Fruit fly (Drosophila melanogaster) whole organism, embryonic: ENCODE measurements around the gene Bsg.

Source experiments
- Ada2b ChIP-seq: fragments of 200-800 bp; sonication (Bioruptor generic); IDR thresholded peaks from 2 replicates; pipeline ENCODE4 v1.3.6; 2022; ENCODE audit warnings: missing biosample characterization, missing genetic modification characterization
- B-H2 ChIP-seq: fragments of 200-800 bp; sonication (Bioruptor generic); optimal IDR thresholded peaks from 2 replicates; lab custom pipeline; 2018; ENCODE audit warnings: missing biosample characterization, mild to moderate bottlenecking, missing genetic modification characterization
- Bteb2 ChIP-seq: fragments of 200-800 bp; sonication (Bioruptor generic); optimal IDR thresholded peaks from 2 replicates; lab custom pipeline; 2016; ENCODE audit warnings: missing biosample characterization, missing genetic modification characterization
- CG10274 ChIP-seq: fragments of 200-800 bp; sonication (Bioruptor generic); optimal IDR thresholded peaks from 3 replicates; lab custom pipeline; 2017; ENCODE audit warnings: missing biosample characterization, mild to moderate bottlenecking, missing genetic modification characterization
- CG10979 ChIP-seq: fragments of 200-800 bp; sonication (Bioruptor generic); optimal IDR thresholded peaks from 2 replicates; lab custom pipeline; 2018; ENCODE audit warnings: missing biosample characterization, mild to moderate bottlenecking, missing genetic modification characterization, moderate library complexity
- CG1233 ChIP-seq: fragments of 200-800 bp; sonication (Bioruptor generic); optimal IDR thresholded peaks from 4 replicates; lab custom pipeline; 2018; ENCODE audit warnings: missing biosample characterization, mild to moderate bottlenecking, missing genetic modification characterization
- CG12769 ChIP-seq: fragments of 200-800 bp; sonication (Bioruptor generic); optimal IDR thresholded peaks from 2 replicates; lab custom pipeline; 2019; ENCODE audit warnings: missing biosample characterization, mild to moderate bottlenecking, missing genetic modification characterization, moderate library complexity
- CG13424 ChIP-seq: fragments of 200-800 bp; sonication (Bioruptor generic); optimal IDR thresholded peaks from 2 replicates; lab custom pipeline; 2019; ENCODE audit warnings: missing biosample characterization, mild to moderate bottlenecking, missing genetic modification characterization, moderate library complexity
- CG15269 ChIP-seq: fragments of 200-800 bp; sonication (Bioruptor generic); optimal IDR thresholded peaks from 2 replicates; lab custom pipeline; 2018; ENCODE audit warnings: missing biosample characterization, mild to moderate bottlenecking, missing genetic modification characterization, moderate library complexity
- CG15514 ChIP-seq: fragments of 200-800 bp; sonication (Bioruptor generic); optimal IDR thresholded peaks from 3 replicates; lab custom pipeline; 2017; ENCODE audit warnings: missing biosample characterization, missing genetic modification characterization, mild to moderate bottlenecking, moderate library complexity, missing genetic modification reagents
- CG16813 ChIP-seq: fragments of 200-800 bp; sonication (Bioruptor generic); IDR thresholded peaks from 3 replicates; pipeline ENCODE4 v1.3.6; 2022; ENCODE audit warnings: missing biosample characterization, missing genetic modification characterization; ENCODE audit not compliant: partially characterized antibody
- CG17568 ChIP-seq: fragments of 200-800 bp; sonication (Bioruptor generic); optimal IDR thresholded peaks from 2 replicates; lab custom pipeline; 2018; ENCODE audit warnings: missing biosample characterization, mild to moderate bottlenecking, missing genetic modification characterization, moderate library complexity
- CG18262 ChIP-seq: fragments of 200-800 bp; optimal IDR thresholded peaks from 3 replicates; lab custom pipeline; 2019; ENCODE audit warnings: missing biosample characterization, mild to moderate bottlenecking, missing genetic modification characterization, moderate library complexity
- CG3163 ChIP-seq: fragments of 200-800 bp; sonication (Bioruptor generic); optimal IDR thresholded peaks from 3 replicates; lab custom pipeline; 2016; ENCODE audit warnings: missing biosample characterization, missing genetic modification characterization
- CG32767 ChIP-seq: fragments of 200-800 bp; sonication (Bioruptor generic); IDR thresholded peaks from 2 replicates; pipeline ENCODE4 v1.3.6; 2022; ENCODE audit warnings: missing biosample characterization, missing genetic modification characterization
- CG3407 ChIP-seq: fragments of 200-800 bp; sonication (Bioruptor generic); optimal IDR thresholded peaks from 2 replicates; lab custom pipeline; 2018; ENCODE audit warnings: missing biosample characterization, mild to moderate bottlenecking, missing genetic modification characterization
- CG4617 ChIP-seq: fragments of 200-800 bp; sonication (Bioruptor generic); optimal IDR thresholded peaks from 3 replicates; lab custom pipeline; 2016; ENCODE audit warnings: missing biosample characterization, missing genetic modification characterization, borderline replicate concordance
- CG4730 ChIP-seq: fragments of 200-800 bp; sonication (Bioruptor generic); IDR thresholded peaks from 2 replicates; pipeline ENCODE4 v1.3.6; 2022; ENCODE audit warnings: missing biosample characterization, missing genetic modification characterization
- CG5953 ChIP-seq: fragments of 200-800 bp; sonication (Bioruptor generic); IDR thresholded peaks from 2 replicates; pipeline ENCODE4 v1.3.6; 2022; ENCODE audit warnings: missing biosample characterization, missing genetic modification characterization
- CG7928 ChIP-seq: fragments of 200-800 bp; sonication (Bioruptor generic); optimal IDR thresholded peaks from 2 replicates; lab custom pipeline; 2017; ENCODE audit warnings: missing biosample characterization, mild to moderate bottlenecking, missing genetic modification characterization
- CG8924 ChIP-seq: fragments of 200-800 bp; optimal IDR thresholded peaks from 3 replicates; lab custom pipeline; 2019; ENCODE audit warnings: missing biosample characterization, mild to moderate bottlenecking, missing genetic modification characterization, moderate library complexity
- CHES-1-like ChIP-seq: fragments of 200-800 bp; sonication (Bioruptor generic); optimal IDR thresholded peaks from 2 replicates; lab custom pipeline; 2016; ENCODE audit warnings: missing biosample characterization, missing genetic modification characterization
- CkIIα-i1 ChIP-seq: fragments of 200-800 bp; sonication (Bioruptor generic); IDR thresholded peaks from 2 replicates; pipeline ENCODE4 v1.3.6; 2022; ENCODE audit warnings: missing biosample characterization, missing genetic modification characterization
- Fer1 ChIP-seq: fragments of 200-800 bp; sonication (Bioruptor generic); optimal IDR thresholded peaks from 2 replicates; lab custom pipeline; 2017; ENCODE audit warnings: missing biosample characterization, mild to moderate bottlenecking, missing genetic modification characterization
- HHEX ChIP-seq: fragments of 200-800 bp; sonication (Bioruptor generic); optimal IDR thresholded peaks from 3 replicates; lab custom pipeline; 2017; ENCODE audit warnings: missing biosample characterization, mild to moderate bottlenecking, missing genetic modification characterization, missing genetic modification reagents
- Lpt ChIP-seq: fragments of >200 bp; optimal IDR thresholded peaks from 2 replicates; lab custom pipeline; 2018; ENCODE audit warnings: missing biosample characterization, missing genetic modification characterization
- Mad ChIP-seq: fragments of 200-800 bp; sonication (Bioruptor generic); optimal IDR thresholded peaks from 2 replicates; lab custom pipeline; 2016; ENCODE audit warnings: missing biosample characterization, missing genetic modification characterization
- NK7.1 ChIP-seq: fragments of 200-800 bp; sonication (Bioruptor generic); optimal IDR thresholded peaks from 3 replicates; lab custom pipeline; 2016; ENCODE audit warnings: missing biosample characterization, missing genetic modification characterization
- Nf-YB ChIP-seq: fragments of 200-800 bp; sonication (Bioruptor generic); optimal IDR thresholded peaks from 3 replicates; lab custom pipeline; 2019; ENCODE audit warnings: missing biosample characterization, mild to moderate bottlenecking, missing genetic modification characterization, moderate library complexity
- Six4 ChIP-seq: fragments of 200-800 bp; sonication (Bioruptor generic); optimal IDR thresholded peaks from 2 replicates; lab custom pipeline; 2016; ENCODE audit warnings: missing biosample characterization, missing genetic modification characterization
- Sox100B ChIP-seq: fragments of 200-800 bp; sonication (Bioruptor generic); optimal IDR thresholded peaks from 3 replicates; lab custom pipeline; 2018; ENCODE audit warnings: missing biosample characterization, mild to moderate bottlenecking, missing genetic modification characterization
- Tbp ChIP-seq: fragments of >200 bp; optimal IDR thresholded peaks from 2 replicates; lab custom pipeline; 2018; ENCODE audit warnings: missing biosample characterization, missing genetic modification characterization
- al ChIP-seq: fragments of 200-800 bp; sonication (Bioruptor generic); IDR thresholded peaks from 2 replicates; pipeline ENCODE4 v1.3.6; 2022; ENCODE audit warnings: missing biosample characterization, missing genetic modification characterization
- bsh ChIP-seq, 2 experiments: fragments of 200-800 bp; sonication (Bioruptor generic); optimal IDR thresholded peaks; 2 replicates each; lab custom pipeline; 2017 to 2018; ENCODE audit warnings: mild to moderate bottlenecking in 2 of 2, missing biosample characterization in 2 of 2, missing genetic modification characterization in 2 of 2, moderate library complexity in 1 of 2
- btn ChIP-seq: fragments of 200-800 bp; sonication (Bioruptor generic); optimal IDR thresholded peaks from 2 replicates; lab custom pipeline; 2016; ENCODE audit warnings: missing biosample characterization, missing genetic modification characterization
- croc ChIP-seq: fragments of 200-800 bp; sonication (Bioruptor generic); conservative IDR thresholded peaks from 3 replicates; pipeline ENCODE4 v1.3.6; 2022; ENCODE audit warnings: missing biosample characterization, missing genetic modification characterization
- dmrt11E ChIP-seq: fragments of 200-800 bp; sonication (Bioruptor generic); optimal IDR thresholded peaks from 3 replicates; lab custom pipeline; 2018; ENCODE audit warnings: missing biosample characterization, mild to moderate bottlenecking, missing genetic modification characterization, moderate library complexity
- gcm2 ChIP-seq: fragments of 200-800 bp; sonication (Bioruptor generic); optimal IDR thresholded peaks from 2 replicates; lab custom pipeline; 2016; ENCODE audit warnings: missing biosample characterization, missing genetic modification characterization
- insv ChIP-seq, 2 experiments: fragments of 200-800 bp; sonication (Bioruptor generic); optimal IDR thresholded peaks; 3 replicates each; lab custom pipeline; 2016 to 2018; ENCODE audit warnings: missing biosample characterization in 2 of 2, missing genetic modification characterization in 2 of 2
- ken ChIP-seq: fragments of 200-800 bp; sonication (Bioruptor generic); IDR thresholded peaks from 3 replicates; pipeline ENCODE4 v1.3.6; 2022; ENCODE audit warnings: missing biosample characterization, missing genetic modification characterization
- nerfin-1 ChIP-seq: fragments of 200-800 bp; sonication (Bioruptor generic); optimal IDR thresholded peaks from 3 replicates; lab custom pipeline; 2019; ENCODE audit warnings: missing biosample characterization, mild to moderate bottlenecking, missing genetic modification characterization, moderate library complexity
- nom ChIP-seq: fragments of 200-800 bp; sonication (Bioruptor generic); optimal IDR thresholded peaks from 2 replicates; lab custom pipeline; 2017; ENCODE audit warnings: missing biosample characterization, missing genetic modification characterization, mild to moderate bottlenecking, moderate library complexity, missing genetic modification reagents
- psq ChIP-seq: fragments of 200-800 bp; sonication (Bioruptor generic); optimal IDR thresholded peaks from 2 replicates; lab custom pipeline; 2017; ENCODE audit warnings: missing biosample characterization, missing genetic modification characterization
- tin ChIP-seq: fragments of 200-800 bp; sonication (Bioruptor generic); optimal IDR thresholded peaks from 3 replicates; lab custom pipeline; 2016; ENCODE audit warnings: missing biosample characterization, missing genetic modification characterization
- tll ChIP-seq, 2 experiments: fragments of 200-800 bp in 1 of 2; fragments of >200 bp in 1 of 2; sonication (Bioruptor generic) in 1 of 2; optimal IDR thresholded peaks; 2 replicates each; lab custom pipeline; 2017 to 2019; ENCODE audit warnings: missing biosample characterization in 2 of 2, missing genetic modification characterization in 2 of 2, mild to moderate bottlenecking in 1 of 2, moderate library complexity in 1 of 2
- twi ChIP-seq: fragments of 200-800 bp; optimal IDR thresholded peaks from 2 replicates; lab custom pipeline; 2019; ENCODE audit warnings: missing biosample characterization, mild to moderate bottlenecking, missing genetic modification characterization, moderate library complexity
- vnd ChIP-seq: fragments of 200-800 bp; sonication (Bioruptor generic); IDR thresholded peaks from 3 replicates; pipeline ENCODE4 v1.3.6; 2022; ENCODE audit warnings: missing biosample characterization, missing genetic modification characterization; ENCODE audit not compliant: partially characterized antibody
- zfh2 ChIP-seq: fragments of 200-800 bp; sonication (Bioruptor generic); optimal IDR thresholded peaks from 2 replicates; lab custom pipeline; 2016; ENCODE audit warnings: missing biosample characterization, missing genetic modification characterization

Bsg gene

dm6 chr2L:8084349-8085203 is 1.4 kb downstream of the Bsg start (continued):
- TF ChIP-seq btn = no peak
- no peak for TF ChIP-seq CG3407 (GFP tag; lab: Kevin White, UChicago)
- no peak for TF ChIP-seq CG4617
- TF ChIP-seq Fer1 (GFP tag; lab: Kevin White, UChicago) = no peak
- no peak for TF ChIP-seq CG5953 (GFP tag; lab: Robert Waterston, UW)
- TF ChIP-seq CG4730 (GFP tag; lab: Robert Waterston, UW) = no peak
- no peak for TF ChIP-seq vnd (GFP tag; lab: Robert Waterston, UW)
- TF ChIP-seq CG10274 (GFP tag; lab: Kevin White, UChicago) = no peak
- no peak for TF ChIP-seq Nf-YB (GFP tag; lab: Kevin White, UChicago)
- TF ChIP-seq CG15514 = peak; percentile 13
- TF ChIP-seq Sox100B = peak; percentile 9
- no peak for TF ChIP-seq tll (GFP tag; optimal IDR thresholded peaks at IDR 0.05; lab: Kevin White, UChicago)
- TF ChIP-seq twi (tag; lab: Kevin White, UChicago) = no peak
- no peak for TF ChIP-seq croc
- TF ChIP-seq al (GFP tag; lab: Robert Waterston, UW) = no peak
- no peak for TF ChIP-seq Lpt (GFP tag; lab: Kevin White, UChicago)
- no peak for TF ChIP-seq CG13424
- peak; percentile 36 for TF ChIP-seq CG12769
- TF ChIP-seq insv (GFP tag; optimal IDR thresholded peaks at IDR 0.05; lab: Kevin White, UChicago) = peak; percentile 63 to 93
- TF ChIP-seq Six4 (GFP tag; lab: Kevin White, UChicago) = no peak
- no peak for TF ChIP-seq tin (GFP tag; lab: Kevin White, UChicago)
- peak; percentile 9 for TF ChIP-seq CHES-1-like (GFP tag; lab: Kevin White, UChicago)
- no peak for TF ChIP-seq bsh (GFP tag; optimal IDR thresholded peaks at IDR 0.05; lab: Kevin White, UChicago)
- no peak for TF ChIP-seq CG17568 (GFP tag; lab: Kevin White, UChicago)
- no peak for TF ChIP-seq CG3163 (GFP tag; lab: Kevin White, UChicago)
- no peak for TF ChIP-seq psq (GFP tag; lab: Kevin White, UChicago)
- 0 out of 2 replicates have a peak, but pooled peaks have one; percentile 13 for TF ChIP-seq Ada2b (GFP tag; lab: Robert Waterston, UW)
- TF ChIP-seq CG18262 = no peak
- no peak for TF ChIP-seq CG1233 (GFP tag; lab: Kevin White, UChicago)
- TF ChIP-seq Mad (GFP tag; lab: Kevin White, UChicago) = no peak
- TF ChIP-seq B-H2 (GFP tag; lab: Kevin White, UChicago) = no peak
- TF ChIP-seq Tbp = no peak
- TF ChIP-seq nerfin-1 (tag; lab: Kevin White, UChicago) = no peak
- TF ChIP-seq ken (GFP tag; lab: Robert Waterston, UW) = no peak
- TF ChIP-seq gcm2 (GFP tag; lab: Kevin White, UChicago) = no peak
- TF ChIP-seq NK7.1 (GFP tag; lab: Kevin White, UChicago) = peak; percentile 0
- TF ChIP-seq CkIIα-i1 (GFP tag; lab: Robert Waterston, UW) = no peak
- TF ChIP-seq CG32767 (GFP tag; lab: Robert Waterston, UW) = no peak
- TF ChIP-seq zfh2 (GFP tag; lab: Kevin White, UChicago) = peak; percentile 10
- TF ChIP-seq HHEX (GFP tag; lab: Kevin White, UChicago) = no peak
- TF ChIP-seq CG15269 (tag; lab: Kevin White, UChicago) = no peak
- no peak for TF ChIP-seq dmrt11E (tag; lab: Kevin White, UChicago)
- TF ChIP-seq CG8924 (tag; lab: Kevin White, UChicago) = no peak
- TF ChIP-seq Bteb2 (GFP tag; lab: Kevin White, UChicago) = no peak
- TF ChIP-seq CG16813 (GFP tag; lab: Robert Waterston, UW) = no peak
- TF ChIP-seq nom (GFP tag; lab: Kevin White, UChicago) = peak; percentile 31
- TF ChIP-seq CG10979 (tag; lab: Kevin White, UChicago) = no peak
- TF ChIP-seq CG7928 = no peak
